Fruit fly (Drosophila melanogaster): ENCODE data around the gene CG5167.

DNA sequence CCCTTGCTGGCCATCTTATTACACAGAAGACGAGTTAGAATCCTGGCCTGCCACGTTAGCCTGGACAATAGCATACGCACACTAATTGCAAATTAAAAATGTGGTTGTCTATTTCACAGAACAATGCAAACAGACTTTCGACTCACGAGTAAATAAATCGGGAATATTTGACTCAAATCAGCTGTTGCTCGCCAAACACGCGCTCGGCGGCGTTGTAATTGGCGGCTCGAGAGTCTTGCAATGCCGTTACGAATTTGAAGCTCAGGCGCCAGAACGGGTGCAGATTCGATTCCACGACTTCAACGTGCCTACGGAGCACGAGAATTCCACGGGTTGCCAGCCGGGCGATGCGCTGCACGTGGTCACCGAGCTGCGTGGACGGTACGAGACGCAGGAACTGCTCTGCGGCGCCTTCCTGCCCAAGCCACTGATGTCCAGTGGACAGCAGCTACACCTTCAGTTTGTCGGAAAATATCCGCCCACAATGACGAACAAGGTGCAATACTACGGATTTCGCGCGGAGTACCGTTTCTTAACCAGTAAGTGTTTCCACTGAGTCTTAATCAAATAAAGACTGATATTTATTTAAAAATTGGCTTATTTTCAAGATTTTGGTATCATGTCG is 4.5 kb upstream of the CG5167 start, which contains the start of gene DNAlig3:
- TF ChIP-seq hkb (optimal IDR thresholded peaks at IDR 0.05) (no peak), hkb (GFP tag; IDR thresholded peaks at IDR 0.05) (no peak), sisA (GFP tag; IDR thresholded peaks at IDR 0.05) (no peak), CG8089 (GFP tag; optimal IDR thresholded peaks at IDR 0.05) (no peak), CG1647 (GFP tag; optimal IDR thresholded peaks at IDR 0.05) (no peak), CG4854 (GFP tag; optimal IDR thresholded peaks at IDR 0.05) (no peak), sqz (GFP tag; optimal IDR thresholded peaks at IDR 0.05) (no peak), CG6272 (GFP tag; IDR thresholded peaks at IDR 0.05) (no peak)

All from whole organism, embryonic.